Worm (Caenorhabditis elegans) whole organism, mixed stage, embryonic: ENCODE results near the gene W08E12.4.

Experiments used
- mep-1 ChIP-seq: fragments of 150-350 bp; optimal IDR thresholded peaks from 2 replicates; lab custom pipeline; 2017; ENCODE audit warnings: missing biosample characterization, missing genetic modification reagents, missing genetic modification characterization, inconsistent platforms
- nhr-76 ChIP-seq: sonication (generic microtip); optimal IDR thresholded peaks from 2 replicates; lab custom pipeline; 2017; ENCODE audit warnings: missing biosample characterization, missing genetic modification characterization
- snpc-4 ChIP-seq: fragments of 150-350 bp; optimal IDR thresholded peaks from 2 replicates; lab custom pipeline; 2014; ENCODE audit warnings: missing biosample characterization, missing genetic modification characterization
- unc-120 ChIP-seq: sonication (generic microtip); optimal IDR thresholded peaks from 2 replicates; lab custom pipeline; 2017; ENCODE audit warnings: missing genetic modification characterization, missing compliant biosample characterization; ENCODE audit not compliant: poor library complexity, severe bottlenecking

DNA sequence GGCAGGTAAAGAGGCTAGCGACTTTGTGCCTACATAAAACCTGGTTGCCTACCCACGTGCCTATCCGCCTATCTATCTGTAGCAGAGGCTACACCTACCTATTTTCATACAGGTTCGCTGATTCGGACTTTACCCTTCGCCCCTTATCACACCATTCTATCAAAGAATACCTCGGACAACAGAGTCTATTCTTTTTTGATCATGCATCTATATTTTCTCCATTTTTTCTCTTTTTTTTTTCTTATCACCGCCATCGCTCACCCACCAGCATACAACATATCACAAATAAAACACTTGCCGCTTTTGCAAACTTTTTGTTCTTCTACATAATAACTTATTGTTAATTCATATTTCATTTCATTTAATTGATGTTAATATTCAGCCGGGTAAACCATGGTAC is 43.6 kb upstream of the W08E12.4 start, which contains the start of gene T26C12.1:
- TF ChIP-seq snpc-4: no peak
- no peak for TF ChIP-seq mep-1 (tag; lab: Kevin White, UChicago)
- TF ChIP-seq nhr-76 (tag; lab: Kevin White, UChicago): no peak
- no peak for TF ChIP-seq unc-120 (tag; lab: Kevin White, UChicago)
